Worm (Caenorhabditis elegans) whole organism, L3 larva: ENCODE data around the gene W08F4.1.

Source experiments
- R02D3.7 ChIP-seq: fragments of 150-350 bp; optimal IDR thresholded peaks from 2 replicates; lab custom pipeline; 2014; ENCODE audit warnings: missing biosample characterization, missing genetic modification characterization
- ZK546.5 ChIP-seq: sonication (generic microtip); optimal IDR thresholded peaks from 2 replicates; lab custom pipeline; 2017; ENCODE audit warnings: missing biosample characterization, missing genetic modification characterization
- aly-2 ChIP-seq: fragments of 150-350 bp; optimal IDR thresholded peaks from 2 replicates; lab custom pipeline; 2014; ENCODE audit warnings: missing biosample characterization, missing genetic modification characterization
- ama-1 ChIP-seq: fragments of 150-350 bp; optimal IDR thresholded peaks from 2 replicates; lab custom pipeline; 2018
- ceh-16 ChIP-seq: sonication (generic microtip); optimal IDR thresholded peaks from 2 replicates; lab custom pipeline; 2017; ENCODE audit warnings: missing biosample characterization, missing genetic modification characterization
- ceh-28 ChIP-seq: fragments of 150-350 bp; optimal IDR thresholded peaks from 2 replicates; lab custom pipeline; 2014; ENCODE audit warnings: missing biosample characterization, missing genetic modification reagents, missing genetic modification characterization
- ceh-9 ChIP-seq: sonication (generic microtip); optimal IDR thresholded peaks from 2 replicates; lab custom pipeline; 2018; ENCODE audit warnings: missing biosample characterization, missing genetic modification characterization
- daf-12 ChIP-seq: fragments of 150-350 bp; optimal IDR thresholded peaks from 2 replicates; lab custom pipeline; 2014; ENCODE audit warnings: missing biosample characterization, missing genetic modification reagents, missing genetic modification characterization
- egl-27 ChIP-seq: sonication (generic microtip); optimal IDR thresholded peaks from 4 replicates; lab custom pipeline; 2017; ENCODE audit warnings: missing biosample characterization, missing genetic modification reagents, missing genetic modification characterization
- egl-5 ChIP-seq: fragments of 150-350 bp; optimal IDR thresholded peaks from 2 replicates; lab custom pipeline; 2017; ENCODE audit warnings: missing biosample characterization, missing genetic modification reagents, missing genetic modification characterization, inconsistent platforms
- elt-1 ChIP-seq: fragments of 150-350 bp; optimal IDR thresholded peaks from 2 replicates; lab custom pipeline; 2014; ENCODE audit warnings: missing biosample characterization, missing genetic modification characterization
- elt-2 ChIP-seq: sonication (generic microtip); optimal IDR thresholded peaks from 2 replicates; lab custom pipeline; 2016; ENCODE audit warnings: missing genetic modification reagents, mild to moderate bottlenecking, missing genetic modification characterization, missing compliant biosample characterization
- eor-1 ChIP-seq, 2 experiments: fragments of 150-350 bp; optimal IDR thresholded peaks; 2 replicates each; lab custom pipeline; 2014 to 2018; ENCODE audit warnings: missing biosample characterization in 2 of 2, missing genetic modification characterization in 2 of 2
- fkh-10 ChIP-seq: sonication (generic microtip); optimal IDR thresholded peaks from 2 replicates; lab custom pipeline; 2017; ENCODE audit warnings: missing biosample characterization, missing genetic modification reagents, missing genetic modification characterization
- hmg-11 ChIP-seq: sonication (generic microtip); optimal IDR thresholded peaks from 2 replicates; lab custom pipeline; 2016; ENCODE audit warnings: missing genetic modification characterization, missing compliant biosample characterization
- jun-1 ChIP-seq: fragments of 150-350 bp; optimal IDR thresholded peaks from 2 replicates; lab custom pipeline; 2014; ENCODE audit warnings: missing biosample characterization, missing genetic modification reagents, missing genetic modification characterization
- lin-39 ChIP-seq: fragments of 150-350 bp; optimal IDR thresholded peaks from 2 replicates; lab custom pipeline; 2018; ENCODE audit warnings: missing biosample characterization, missing genetic modification reagents, missing genetic modification characterization
- lsy-12 ChIP-seq: sonication (generic microtip); optimal IDR thresholded peaks from 2 replicates; lab custom pipeline; 2016; ENCODE audit warnings: mild to moderate bottlenecking, missing genetic modification characterization, missing compliant biosample characterization
- mdl-1 ChIP-seq: fragments of 150-350 bp; optimal IDR thresholded peaks from 2 replicates; lab custom pipeline; 2014; ENCODE audit warnings: missing biosample characterization, missing genetic modification characterization
- mml-1 ChIP-seq: fragments of 150-350 bp; sonication (generic microtip); optimal IDR thresholded peaks from 3 replicates; lab custom pipeline; 2014; ENCODE audit warnings: missing biosample characterization, missing genetic modification characterization
- nfya-1 ChIP-seq: sonication (generic microtip); optimal IDR thresholded peaks from 2 replicates; lab custom pipeline; 2017; ENCODE audit warnings: missing genetic modification characterization, mild to moderate bottlenecking, missing compliant biosample characterization, antibody characterized with exemption, moderate library complexity; ENCODE audit not compliant: insufficient read depth
- nhr-12 ChIP-seq: fragments of 150-350 bp; optimal IDR thresholded peaks from 2 replicates; lab custom pipeline; 2014; ENCODE audit warnings: missing biosample characterization, missing genetic modification characterization
- nhr-23 ChIP-seq: fragments of 150-350 bp; optimal IDR thresholded peaks from 2 replicates; lab custom pipeline; 2014; ENCODE audit warnings: missing biosample characterization, missing genetic modification reagents, missing genetic modification characterization
- nhr-237 ChIP-seq: fragments of 150-350 bp; optimal IDR thresholded peaks from 2 replicates; lab custom pipeline; 2014; ENCODE audit warnings: missing biosample characterization, missing genetic modification characterization
- nhr-25 ChIP-seq: sonication (generic microtip); optimal IDR thresholded peaks from 2 replicates; lab custom pipeline; 2017; ENCODE audit warnings: missing biosample characterization, missing genetic modification characterization
- nhr-67 ChIP-seq: fragments of 150-350 bp; optimal IDR thresholded peaks from 2 replicates; lab custom pipeline; 2014; ENCODE audit warnings: missing biosample characterization, missing genetic modification characterization
- nhr-76 ChIP-seq: fragments of 150-350 bp; sonication (generic microtip); optimal IDR thresholded peaks from 5 replicates; lab custom pipeline; 2014; ENCODE audit warnings: missing biosample characterization, missing genetic modification characterization
- nhr-77 ChIP-seq: fragments of 150-350 bp; optimal IDR thresholded peaks from 2 replicates; lab custom pipeline; 2014; ENCODE audit warnings: missing biosample characterization, missing genetic modification characterization
- pha-4 ChIP-seq: fragments of 150-350 bp; optimal IDR thresholded peaks from 2 replicates; lab custom pipeline; 2014; ENCODE audit warnings: missing biosample characterization, missing genetic modification reagents, missing genetic modification characterization
- pqm-1 ChIP-seq: fragments of 150-350 bp; optimal IDR thresholded peaks from 2 replicates; lab custom pipeline; 2017; ENCODE audit warnings: missing biosample characterization, missing genetic modification characterization, inconsistent platforms
- sea-2 ChIP-seq: fragments of 150-350 bp; sonication (generic microtip); optimal IDR thresholded peaks from 4 replicates; lab custom pipeline; 2014; ENCODE audit warnings: missing biosample characterization, missing genetic modification reagents, missing genetic modification characterization
- snpc-4 ChIP-seq: fragments of 150-350 bp; optimal IDR thresholded peaks from 2 replicates; lab custom pipeline; 2014; ENCODE audit warnings: missing biosample characterization, missing genetic modification characterization
- tbx-2 ChIP-seq: sonication (generic microtip); optimal IDR thresholded peaks from 2 replicates; lab custom pipeline; 2016; ENCODE audit warnings: mild to moderate bottlenecking, missing genetic modification characterization, missing compliant biosample characterization
- unc-39 ChIP-seq: sonication (generic microtip); optimal IDR thresholded peaks from 4 replicates; lab custom pipeline; 2017; ENCODE audit warnings: missing biosample characterization, missing genetic modification characterization
- zag-1 ChIP-seq: fragments of 150-350 bp; optimal IDR thresholded peaks from 2 replicates; lab custom pipeline; 2014; ENCODE audit warnings: missing biosample characterization, missing genetic modification characterization
- ztf-11 ChIP-seq: fragments of 150-350 bp; optimal IDR thresholded peaks from 2 replicates; lab custom pipeline; 2014; ENCODE audit warnings: missing biosample characterization, missing genetic modification characterization

Gene W08F4.1

DNA sequence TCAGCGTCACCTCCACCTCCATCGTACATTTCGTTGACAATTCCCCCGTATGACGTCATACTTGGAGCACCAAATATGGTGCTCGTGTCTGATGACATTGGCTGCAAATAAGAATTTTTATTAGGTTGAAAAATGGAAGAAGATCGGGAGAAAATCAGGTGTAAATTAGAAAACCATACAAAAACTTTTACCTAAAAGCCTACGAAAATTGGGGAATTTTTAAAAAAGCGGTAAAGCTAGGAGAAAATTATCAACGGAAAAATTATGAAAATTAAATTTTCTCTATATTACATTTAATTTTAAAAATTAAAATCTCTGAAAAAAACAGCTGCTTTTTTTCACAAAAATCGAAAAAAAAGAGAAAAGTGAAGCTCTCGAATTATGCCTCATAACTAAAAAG, 31.1 kb downstream of the W08F4.1 start, which contains the start of gene T04B8.5:
TSS of gene T04B8.5 (minus strand) at position 101 of the 400 bp plus-strand sequence.
- no peak for TF ChIP-seq sea-2
- TF ChIP-seq ama-1 (lab: Kevin White, UChicago) = no peak
- no peak for TF ChIP-seq R02D3.7
- TF ChIP-seq lin-39 = no peak
- TF ChIP-seq elt-2 (tag; lab: Kevin White, UChicago) = no peak
- TF ChIP-seq ceh-9 (tag; lab: Kevin White, UChicago) = no peak
- no peak for TF ChIP-seq elt-1 (tag; lab: Kevin White, UChicago)
- TF ChIP-seq nhr-237 = no peak
- no peak for TF ChIP-seq nfya-1 (tag; lab: Kevin White, UChicago)

DNA sequence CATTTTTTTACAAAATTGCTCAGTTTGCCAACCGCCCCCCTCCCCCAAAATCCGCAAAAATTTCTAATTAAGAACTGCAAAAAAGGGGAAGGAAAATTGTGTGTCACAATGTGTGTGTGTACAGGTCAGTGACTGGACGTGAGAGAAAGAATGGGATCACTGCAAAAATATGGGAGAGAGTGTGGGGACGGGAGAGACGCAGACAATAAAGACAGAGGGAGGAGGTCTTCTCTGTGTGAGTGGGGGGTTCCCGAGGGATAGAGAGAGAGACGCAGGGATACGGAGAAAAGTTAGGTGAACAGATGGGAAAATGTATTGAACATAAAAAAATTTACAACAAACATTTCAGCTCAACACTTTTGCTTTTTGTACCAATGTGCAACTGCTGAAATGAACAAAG, 32.6 kb downstream of the W08F4.1 start:
- TF ChIP-seq hmg-11 (tag; lab: Kevin White, UChicago) (peak; percentile 86), ZK546.5 (no peak), nhr-23 (peak; percentile 72), nhr-25 (tag; lab: Kevin White, UChicago) (peak; percentile 48), nfya-1 (tag; lab: Kevin White, UChicago) (peak; percentile 33), lin-39 (peak; percentile 41), jun-1 (peak; percentile 8), pha-4 (peak; percentile 65), elt-2 (tag; lab: Kevin White, UChicago) (no peak)

DNA sequence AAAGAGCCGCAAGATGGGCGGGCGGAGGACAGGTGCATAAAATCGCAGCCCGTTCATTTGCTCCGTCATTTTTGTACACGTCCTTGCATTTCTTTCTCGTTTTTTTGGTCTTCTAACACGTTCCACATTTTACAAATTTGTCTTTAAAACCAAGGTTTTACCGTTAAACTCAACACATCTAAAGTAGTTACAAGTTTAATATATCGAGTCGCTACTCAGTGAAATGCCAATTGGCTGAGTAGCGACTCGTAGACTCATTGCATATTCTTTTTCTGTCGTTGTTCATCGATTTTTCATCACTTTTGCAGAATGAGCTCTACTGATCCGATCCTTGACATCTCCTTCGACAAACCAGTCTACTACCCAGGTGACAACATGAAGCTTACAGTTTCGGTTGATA, 33.9 kb downstream of the W08F4.1 start, which contains the start of gene arrd-1:
TSS of gene arrd-1 (plus strand) at position 301 of the 400 bp plus-strand sequence.
- TF ChIP-seq egl-5 (tag; lab: Kevin White, UChicago) (no peak), jun-1 (no peak), mml-1 (tag; lab: Kevin White, UChicago) (no peak), aly-2 (tag; lab: Kevin White, UChicago) (no peak), ceh-16 (tag; lab: Kevin White, UChicago) (no peak), ztf-11 (tag; lab: Kevin White, UChicago) (no peak), lsy-12 (no peak), elt-1 (tag; lab: Kevin White, UChicago) (no peak), daf-12 (tag; lab: Kevin White, UChicago) (no peak), nhr-76 (tag; lab: Kevin White, UChicago) (no peak), zag-1 (no peak), eor-1 (tag; optimal IDR thresholded peaks at IDR 0.05; lab: Kevin White, UChicago) (no peak), nhr-12 (no peak), R02D3.7 (no peak), egl-27 (tag; lab: Kevin White, UChicago) (no peak), mdl-1 (no peak), nhr-25 (tag; lab: Kevin White, UChicago) (no peak), tbx-2 (no peak), pqm-1 (tag; lab: Kevin White, UChicago) (no peak)

DNA sequence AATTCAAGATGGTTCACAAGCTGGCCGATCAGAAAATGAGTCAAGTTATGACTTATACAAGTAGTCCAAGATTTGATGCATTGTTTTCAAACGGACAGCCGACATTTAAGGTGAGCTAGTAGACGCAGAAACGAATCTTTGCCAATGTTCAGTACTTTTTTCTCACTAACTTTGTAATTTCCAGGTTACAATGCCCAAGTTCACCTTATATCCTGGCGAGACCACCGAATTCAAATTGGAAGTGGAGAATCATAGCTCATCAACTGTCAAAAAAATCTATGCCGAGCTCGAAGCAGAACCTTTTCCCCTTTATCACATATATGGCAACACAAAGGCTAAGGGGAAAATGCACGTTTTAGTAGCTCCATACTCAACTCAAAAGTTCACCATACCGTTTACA, 34.6 kb downstream of the W08F4.1 start:
- no peak for TF ChIP-seq snpc-4 (tag; lab: Kevin White, UChicago)
- TF ChIP-seq ceh-28 = no peak
- no peak for TF ChIP-seq unc-39
- no peak for TF ChIP-seq nhr-67 (tag; lab: Kevin White, UChicago)
- TF ChIP-seq nhr-12 = no peak
- TF ChIP-seq ceh-9 (tag; lab: Kevin White, UChicago) = no peak
- TF ChIP-seq mdl-1 = no peak
- TF ChIP-seq fkh-10 = no peak
- TF ChIP-seq jun-1 = no peak

DNA sequence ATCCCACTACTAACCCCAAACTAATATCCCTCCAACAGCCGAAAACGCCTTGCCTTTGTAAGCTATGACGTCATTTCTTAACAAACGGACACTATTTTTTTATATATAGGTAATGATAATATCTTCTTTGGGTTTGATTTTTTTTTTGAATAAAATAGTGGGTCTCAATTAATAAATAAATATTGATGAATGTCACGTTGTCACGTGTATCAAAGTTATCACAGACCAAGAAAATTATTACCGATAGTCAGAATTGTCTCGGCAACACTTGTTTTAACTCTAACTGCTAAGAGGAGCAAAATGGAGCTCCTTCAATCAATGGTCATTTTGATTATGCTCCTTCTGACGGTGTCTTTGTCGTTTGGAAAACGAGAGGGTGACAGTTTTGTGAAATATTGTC, 40.7 kb downstream of the W08F4.1 start, which contains the start of gene T04B8.1:
TSS of gene T04B8.1 (plus strand) at position 301 of the 400 bp plus-strand sequence.
- no peak for TF ChIP-seq lin-39
- TF ChIP-seq pqm-1 (tag; lab: Kevin White, UChicago) = no peak
- no peak for TF ChIP-seq aly-2 (tag; lab: Kevin White, UChicago)
- no peak for TF ChIP-seq nhr-77 (tag; lab: Kevin White, UChicago)
